Worm (Caenorhabditis elegans): ENCODE results near the gene F39F10.4.
A peak's percentile ranks its signal among the peaks of the same experiment; 100 is the strongest.

DNA sequence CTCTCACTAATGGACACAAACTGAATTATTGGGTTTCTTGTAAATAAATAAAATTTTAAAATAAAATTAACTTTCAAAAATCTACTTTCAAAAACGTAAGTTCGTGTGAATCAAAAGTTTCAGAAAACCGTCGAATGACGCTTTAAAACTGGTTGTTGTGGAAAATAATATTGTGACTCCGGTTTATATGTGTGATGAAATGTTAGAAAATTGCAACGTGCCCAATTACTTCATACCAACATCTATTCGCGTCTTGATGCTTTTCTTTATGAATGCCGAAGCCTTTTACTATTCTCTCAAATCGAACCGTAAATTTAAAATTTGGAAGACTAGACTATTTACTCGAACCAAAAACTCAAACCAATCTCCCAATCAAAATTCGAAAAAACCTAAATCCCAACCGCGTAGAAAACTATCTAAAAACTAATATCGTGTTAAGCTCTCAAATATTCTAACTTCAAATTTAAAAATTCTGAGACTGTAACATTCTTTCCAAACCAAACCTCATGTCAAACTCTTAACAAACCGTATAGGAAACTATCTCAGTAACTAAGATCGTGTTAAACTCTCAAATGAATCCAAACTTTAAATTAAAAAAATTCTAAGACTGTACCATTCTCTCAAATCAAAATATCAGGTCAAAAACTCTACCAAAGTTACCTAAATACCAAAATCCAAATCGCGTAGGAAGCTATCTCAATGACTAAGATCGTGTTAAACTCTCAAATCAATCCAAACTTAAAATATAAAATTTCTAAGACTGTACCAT is 27.9 kb upstream of the F39F10.4 start:
- TF ChIP-seq tbx-37 (GFP tag; conservative IDR thresholded peaks at IDR 0.05) (no peak), flt-1 (GFP tag; IDR thresholded peaks at IDR 0.05) (no peak; the same call in 1 of the 2 replicates), scrt-1 (GFP tag; IDR thresholded peaks at IDR 0.05) (0 out of 2 replicates have a peak, but pooled peaks have one; percentile 48), hnd-1 (tag; optimal IDR thresholded peaks at IDR 0.05) (no peak), aly-1 (tag; optimal IDR thresholded peaks at IDR 0.05) (no peak), ama-1 (optimal IDR thresholded peaks at IDR 0.05) (peak; percentile 92), F13C5.2 (tag; optimal IDR thresholded peaks at IDR 0.05) (no peak)
